Worm (Caenorhabditis elegans) whole organism, young adult: ENCODE data around the gene ttx-1.

Experiments used
- B0019.2 ChIP-seq: fragments of 200-800 bp; sonication (Bioruptor generic); conservative IDR thresholded peaks from 2 replicates; pipeline ENCODE4 v1.3.6; 2022; ENCODE audit warnings: missing genetic modification reagents, missing genetic modification characterization, missing compliant biosample characterization
- B0035.1 ChIP-seq: sonication (generic microtip); optimal IDR thresholded peaks from 2 replicates; lab custom pipeline; 2016; ENCODE audit warnings: missing genetic modification characterization, mild to moderate bottlenecking, missing compliant biosample characterization, missing genotype, missing genetic modification reagents
- B0261.1 ChIP-seq: sonication (generic microtip); optimal IDR thresholded peaks from 2 replicates; lab custom pipeline; 2016; ENCODE audit warnings: mild to moderate bottlenecking, missing genetic modification characterization, moderate library complexity, missing compliant biosample characterization
- B0336.3 ChIP-seq: fragments of 200-800 bp; sonication (Bioruptor generic); IDR thresholded peaks from 2 replicates; pipeline ENCODE4 v1.3.6; 2022; ENCODE audit warnings: missing genetic modification characterization, missing compliant biosample characterization
- F10E7.11 ChIP-seq: sonication (generic microtip); optimal IDR thresholded peaks from 2 replicates; lab custom pipeline; 2017; ENCODE audit warnings: mild to moderate bottlenecking, missing genetic modification characterization, moderate library complexity, missing compliant biosample characterization
- F33H1.4 ChIP-seq: fragments of 200-800 bp; sonication (Bioruptor generic); IDR thresholded peaks from 2 replicates; pipeline ENCODE4 v1.3.6; 2022; ENCODE audit warnings: missing genetic modification reagents, missing genetic modification characterization, missing compliant biosample characterization
- F52B5.7 ChIP-seq: sonication (generic microtip); optimal IDR thresholded peaks from 2 replicates; lab custom pipeline; 2016; ENCODE audit warnings: mild to moderate bottlenecking, missing genetic modification characterization, missing compliant biosample characterization
- T07F8.4 ChIP-seq: sonication (generic microtip); optimal IDR thresholded peaks from 2 replicates; lab custom pipeline; 2016; ENCODE audit warnings: mild to moderate bottlenecking, missing genetic modification characterization, moderate library complexity, missing compliant biosample characterization
- atf-7 ChIP-seq: sonication (generic microtip); optimal IDR thresholded peaks from 2 replicates; lab custom pipeline; 2017; ENCODE audit warnings: mild to moderate bottlenecking, missing genetic modification characterization, missing compliant biosample characterization
- attf-5 ChIP-seq: fragments of 200-800 bp; sonication (Bioruptor generic); optimal IDR thresholded peaks from 2 replicates; lab custom pipeline; 2018; ENCODE audit warnings: mild to moderate bottlenecking, missing genetic modification characterization, missing compliant biosample characterization
- attf-6 ChIP-seq: fragments of 200-800 bp; sonication (Bioruptor generic); IDR thresholded peaks from 2 replicates; pipeline ENCODE4 v1.3.6; 2022; ENCODE audit warnings: missing genetic modification reagents, missing genetic modification characterization, missing compliant biosample characterization
- bed-1 ChIP-seq: fragments of 200-800 bp; sonication (Bioruptor generic); IDR thresholded peaks from 2 replicates; pipeline ENCODE4 v1.3.6; 2022; ENCODE audit warnings: missing genetic modification reagents, missing genetic modification characterization, missing compliant biosample characterization
- cebp-1 ChIP-seq, 2 experiments: fragments of 200-800 bp in 1 of 2; sonication (Bioruptor generic) in 1 of 2; sonication (generic microtip) in 1 of 2; IDR thresholded peaks in 1 of 2; optimal IDR thresholded peaks in 1 of 2; 2 replicates each; pipeline versions ENCODE4 v1.3.6 to Lab custom; 2017 to 2022; ENCODE audit warnings: missing compliant biosample characterization in 2 of 2, missing genetic modification characterization in 2 of 2, mild to moderate bottlenecking in 1 of 2, missing genetic modification reagents in 1 of 2, moderate library complexity in 1 of 2
- egl-18 ChIP-seq: fragments of 200-800 bp; sonication (Bioruptor generic); IDR thresholded peaks from 2 replicates; pipeline ENCODE4 v1.3.6; 2022; ENCODE audit warnings: missing genetic modification reagents, missing genetic modification characterization, missing compliant biosample characterization
- egl-44 ChIP-seq: fragments of 200-800 bp; sonication (Bioruptor generic); IDR thresholded peaks from 2 replicates; pipeline ENCODE4 v1.3.6; 2022; ENCODE audit warnings: missing genetic modification reagents, missing genetic modification characterization, missing compliant biosample characterization
- egrh-3 ChIP-seq: fragments of 200-800 bp; sonication (Bioruptor generic); IDR thresholded peaks from 2 replicates; pipeline ENCODE4 v1.3.6; 2022; ENCODE audit warnings: missing genetic modification reagents, missing genetic modification characterization, missing compliant biosample characterization
- gei-17 ChIP-seq: fragments of 200-800 bp; sonication (Bioruptor generic); optimal IDR thresholded peaks from 2 replicates; lab custom pipeline; 2018; ENCODE audit warnings: mild to moderate bottlenecking, missing genetic modification characterization, missing compliant biosample characterization
- him-1 ChIP-seq: sonication (generic microtip); optimal IDR thresholded peaks from 2 replicates; lab custom pipeline; 2016; ENCODE audit warnings: missing genotype, missing genetic modification reagents, missing genetic modification characterization, missing compliant biosample characterization
- hlh-12 ChIP-seq: sonication (generic microtip); optimal IDR thresholded peaks from 2 replicates; lab custom pipeline; 2016; ENCODE audit warnings: missing genetic modification characterization, missing compliant biosample characterization
- hmg-1.2 ChIP-seq: fragments of 200-800 bp; sonication (Bioruptor generic); IDR thresholded peaks from 2 replicates; pipeline ENCODE4 v1.3.6; 2022; ENCODE audit warnings: missing genetic modification reagents, missing genetic modification characterization, missing compliant biosample characterization
- hmg-20 ChIP-seq: fragments of 200-800 bp; sonication (Bioruptor generic); IDR thresholded peaks from 2 replicates; pipeline ENCODE4 v1.3.6; 2022; ENCODE audit warnings: missing genetic modification reagents, missing genetic modification characterization, missing compliant biosample characterization
- hrde-1 ChIP-seq: sonication (generic microtip); optimal IDR thresholded peaks from 2 replicates; lab custom pipeline; 2016; ENCODE audit warnings: missing genetic modification characterization, mild to moderate bottlenecking, missing compliant biosample characterization, moderate library complexity, missing genotype, missing genetic modification reagents, borderline replicate concordance
- lag-1 ChIP-seq: fragments of 200-800 bp; sonication (Bioruptor generic); IDR thresholded peaks from 2 replicates; pipeline ENCODE4 v1.3.6; 2022; ENCODE audit warnings: missing genetic modification reagents, missing genetic modification characterization, missing compliant biosample characterization
- let-526 ChIP-seq: fragments of 200-800 bp; sonication (Bioruptor generic); IDR thresholded peaks from 2 replicates; pipeline ENCODE4 v1.3.6; 2022; ENCODE audit warnings: missing genetic modification reagents, missing genetic modification characterization, missing compliant biosample characterization
- lin-54 ChIP-seq: fragments of 200-800 bp; sonication (Bioruptor generic); optimal IDR thresholded peaks from 2 replicates; lab custom pipeline; 2018; ENCODE audit warnings: mild to moderate bottlenecking, missing genetic modification characterization, missing compliant biosample characterization
- lir-1 ChIP-seq: fragments of 200-800 bp; sonication (Bioruptor generic); conservative IDR thresholded peaks from 2 replicates; pipeline ENCODE4 v1.3.6; 2022; ENCODE audit warnings: missing genetic modification reagents, missing genetic modification characterization, missing compliant biosample characterization
- madf-8 ChIP-seq: fragments of 200-800 bp; sonication (Bioruptor generic); conservative IDR thresholded peaks from 2 replicates; pipeline ENCODE4 v1.3.6; 2022; ENCODE audit warnings: missing genetic modification reagents, missing genetic modification characterization, missing compliant biosample characterization
- mxl-1 ChIP-seq: sonication (generic microtip); optimal IDR thresholded peaks from 2 replicates; lab custom pipeline; 2016; ENCODE audit warnings: missing genetic modification characterization, missing compliant biosample characterization
- pha-4 ChIP-seq: fragments of 150-350 bp; sonication (generic microtip); optimal IDR thresholded peaks from 2 replicates; lab custom pipeline; 2014; ENCODE audit warnings: missing biosample characterization, missing genetic modification reagents, missing genetic modification characterization
- rpc-1 ChIP-seq, 2 experiments: fragments of 150-350 bp in 1 of 2; sonication (generic microtip) in 1 of 2; optimal IDR thresholded peaks; 2 replicates each; lab custom pipeline; 2014 to 2018; ENCODE audit warnings: missing biosample characterization in 1 of 2, missing genetic modification characterization in 1 of 2, missing genetic modification reagents in 1 of 2, missing genotype in 1 of 2
- snpc-1.1 ChIP-seq: sonication (generic microtip); optimal IDR thresholded peaks from 2 replicates; lab custom pipeline; 2017; ENCODE audit warnings: missing genetic modification characterization, mild to moderate bottlenecking, missing compliant biosample characterization, antibody characterized with exemption, moderate library complexity, missing genotype, missing genetic modification reagents; ENCODE audit not compliant: insufficient read depth
- snpc-3.4 ChIP-seq: sonication (generic microtip); optimal IDR thresholded peaks from 2 replicates; lab custom pipeline; 2017; ENCODE audit warnings: missing genetic modification characterization, mild to moderate bottlenecking, missing compliant biosample characterization, antibody characterized with exemption, moderate library complexity, missing genotype, missing genetic modification reagents
- snpc-4 ChIP-seq, 5 experiments: fragments of 150-350 bp in 1 of 5; sonication (generic microtip) in 4 of 5; optimal IDR thresholded peaks; 2 replicates each; lab custom pipeline; 2014 to 2018; ENCODE audit warnings: missing genetic modification characterization in 5 of 5, missing biosample characterization in 3 of 5, antibody characterized with exemption in 2 of 5, mild to moderate bottlenecking in 2 of 5, missing compliant biosample characterization in 2 of 5, missing genotype in 2 of 5, moderate library complexity in 2 of 5, missing genetic modification reagents in 1 of 5
- sptf-2 ChIP-seq: fragments of 200-800 bp; sonication (Bioruptor generic); optimal IDR thresholded peaks from 2 replicates; lab custom pipeline; 2018; ENCODE audit warnings: mild to moderate bottlenecking, missing genetic modification characterization, missing compliant biosample characterization
- tbx-9 ChIP-seq: sonication (generic microtip); optimal IDR thresholded peaks from 2 replicates; lab custom pipeline; 2016; ENCODE audit warnings: borderline replicate concordance, missing genetic modification characterization, inconsistent platforms, missing compliant biosample characterization
- tlf-1 ChIP-seq: fragments of 200-800 bp; sonication (Bioruptor generic); optimal IDR thresholded peaks from 2 replicates; lab custom pipeline; 2018; ENCODE audit warnings: mild to moderate bottlenecking, missing genetic modification characterization, missing compliant biosample characterization
- zfh-2 ChIP-seq: fragments of 200-800 bp; sonication (Bioruptor generic); conservative IDR thresholded peaks from 2 replicates; pipeline ENCODE4 v1.3.6; 2022; ENCODE audit warnings: missing genetic modification reagents, missing genetic modification characterization, missing compliant biosample characterization
- ztf-26 ChIP-seq: sonication (generic microtip); optimal IDR thresholded peaks from 2 replicates; lab custom pipeline; 2017; ENCODE audit warnings: missing genetic modification characterization, missing compliant biosample characterization

Gene ttx-1

DNA sequence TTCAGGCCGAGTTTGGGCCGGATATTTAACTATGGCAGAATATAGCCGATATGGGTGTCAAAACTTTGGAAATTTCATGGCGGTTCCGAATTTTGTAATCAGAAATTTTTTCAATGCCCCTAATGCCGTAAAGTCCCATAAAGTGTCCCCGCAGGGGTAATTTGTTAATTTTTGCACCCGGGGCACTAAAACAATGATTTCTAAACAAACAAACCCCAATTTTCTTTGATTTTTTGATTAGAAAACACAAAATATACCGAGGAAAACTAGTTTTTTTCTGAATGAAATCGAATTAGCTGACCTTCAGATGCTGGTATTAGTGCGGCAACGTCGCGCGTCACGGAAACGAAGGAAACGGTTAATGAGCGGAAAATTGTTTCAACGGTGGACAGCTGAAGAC lies 29.1 kb downstream of the ttx-1 start:
- TF ChIP-seq atf-7 (tag; lab: Kevin White, UChicago): no peak

DNA sequence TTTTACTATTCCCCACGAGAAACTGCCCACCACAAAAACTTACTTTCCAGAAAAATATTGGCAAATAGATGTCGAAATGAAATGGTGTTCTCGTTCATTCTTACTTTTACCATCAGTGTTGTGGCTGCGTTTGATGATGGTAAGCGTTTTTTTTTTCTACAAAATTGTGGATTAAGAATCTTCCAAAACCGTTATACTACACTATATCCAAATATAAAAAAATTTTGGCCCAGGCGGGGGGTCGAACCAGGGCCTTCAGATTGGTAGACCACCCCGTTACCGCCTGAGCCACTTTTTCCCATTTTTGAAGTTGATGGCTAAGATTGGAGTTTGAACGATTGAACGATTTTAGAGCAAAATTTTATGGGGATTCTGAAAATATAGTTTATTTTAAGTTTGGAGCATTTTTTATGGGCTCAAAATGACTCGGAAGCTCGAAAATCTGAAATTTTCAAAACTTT lies 41.0 kb downstream of the ttx-1 start, which contains the start of gene lgc-55:
TSS of gene lgc-55 (plus strand) at position 51 of the 461 bp plus-strand sequence.
- TF ChIP-seq rpc-1 (optimal IDR thresholded peaks at IDR 0.05; lab: Kevin White, UChicago): peak; percentile 5
- TF ChIP-seq rpc-1 (tag; optimal IDR thresholded peaks at IDR 0.05; lab: Kevin White, UChicago): peak; percentile 55
- TF ChIP-seq attf-5: no peak
- TF ChIP-seq hmg-20: no peak
- peak; percentile 10 for TF ChIP-seq B0261.1 (tag; lab: Kevin White, UChicago)
- TF ChIP-seq madf-8 (GFP tag; lab: Robert Waterston, UW): no peak
- no peak for TF ChIP-seq mxl-1 (tag; lab: Kevin White, UChicago)
- TF ChIP-seq F10E7.11 (tag; lab: Kevin White, UChicago): no peak
- 0 out of 2 replicates have a peak, but pooled peaks have one; percentile 62 for TF ChIP-seq bed-1 (GFP tag; lab: Robert Waterston, UW)
- no peak for TF ChIP-seq let-526 (GFP tag; lab: Robert Waterston, UW)

DNA sequence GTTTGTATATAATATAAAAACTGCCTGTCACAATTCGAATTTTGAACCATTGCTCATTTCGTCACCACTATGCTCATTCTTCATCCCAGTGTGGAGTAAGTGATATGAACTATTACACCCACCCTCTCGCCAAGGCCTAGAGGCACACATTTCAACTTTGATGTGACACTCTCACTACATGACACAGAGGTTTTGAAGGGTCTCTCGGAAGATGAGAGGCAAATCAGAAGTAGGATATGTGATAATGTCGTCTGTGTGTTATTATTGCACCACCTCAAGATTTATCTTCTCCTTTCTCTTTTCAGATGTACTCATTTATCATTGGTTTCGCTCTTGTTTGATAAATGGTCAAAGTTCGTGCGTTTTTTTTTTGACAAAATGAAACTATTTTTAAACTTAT lies 42.6 kb downstream of the ttx-1 start:
- TF ChIP-seq madf-8 (GFP tag; lab: Robert Waterston, UW): no peak
- no peak for TF ChIP-seq T07F8.4
- TF ChIP-seq snpc-3.4 (tag; lab: Kevin White, UChicago): no peak
- no peak for TF ChIP-seq F52B5.7 (tag; lab: Kevin White, UChicago)
- no peak for TF ChIP-seq lag-1 (GFP tag; lab: Robert Waterston, UW)
- no peak for TF ChIP-seq attf-6 (GFP tag; lab: Robert Waterston, UW)
- TF ChIP-seq B0336.3 (GFP tag; lab: Robert Waterston, UW): no peak
- no peak for TF ChIP-seq egl-18 (GFP tag; lab: Robert Waterston, UW)
- TF ChIP-seq ztf-26 (tag; lab: Kevin White, UChicago): no peak
- TF ChIP-seq egl-44 (GFP tag; lab: Robert Waterston, UW): no peak
- no peak for TF ChIP-seq lir-1 (GFP tag; lab: Robert Waterston, UW)
- TF ChIP-seq F33H1.4 (GFP tag; lab: Robert Waterston, UW): no peak
- TF ChIP-seq tbx-9 (tag; lab: Kevin White, UChicago): no peak
- TF ChIP-seq him-1 (tag; lab: Kevin White, UChicago): no peak
- TF ChIP-seq pha-4 (tag; lab: Kevin White, UChicago): no peak
- TF ChIP-seq zfh-2 (GFP tag; lab: Robert Waterston, UW): no peak
- TF ChIP-seq hrde-1 (tag; lab: Kevin White, UChicago): no peak
- no peak for TF ChIP-seq snpc-4 (GFP tag; optimal IDR thresholded peaks at IDR 0.05; lab: Kevin White, UChicago)
- no peak for TF ChIP-seq snpc-4 (tag; optimal IDR thresholded peaks at IDR 0.05; lab: Kevin White, UChicago)
- no peak for TF ChIP-seq B0035.1
- TF ChIP-seq atf-7 (tag; lab: Kevin White, UChicago): no peak

DNA sequence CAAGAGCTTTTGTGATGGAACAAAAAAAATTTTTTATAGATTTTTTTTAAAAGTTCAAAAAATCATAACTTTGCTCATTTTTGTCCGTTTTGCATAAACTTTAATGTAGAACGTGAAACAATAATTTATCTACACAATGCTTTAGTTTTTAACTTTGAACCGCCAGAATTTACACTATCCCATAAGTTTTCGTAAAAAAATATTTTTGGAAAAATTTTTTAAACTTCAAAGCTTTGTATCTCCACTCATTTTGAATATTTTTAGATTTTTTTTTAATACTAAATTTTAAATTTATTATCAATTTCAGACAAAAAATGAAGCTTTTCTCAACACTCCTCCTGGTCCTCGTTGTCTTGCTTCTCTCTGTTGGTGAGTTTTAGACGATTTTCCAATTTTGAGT lies 52.3 kb downstream of the ttx-1 start, which contains the start of gene Y60A3A.21:
TSS of gene Y60A3A.21 (plus strand) at position 301 of the 400 bp plus-strand sequence.
- no peak for TF ChIP-seq snpc-1.1 (tag; lab: Kevin White, UChicago)
- TF ChIP-seq egrh-3 (GFP tag; lab: Robert Waterston, UW): no peak
- TF ChIP-seq B0019.2 (GFP tag; lab: Robert Waterston, UW): no peak
- TF ChIP-seq lin-54: no peak
- TF ChIP-seq snpc-4 (GFP tag; optimal IDR thresholded peaks at IDR 0.05; lab: Kevin White, UChicago): no peak
- TF ChIP-seq snpc-4 (tag; optimal IDR thresholded peaks at IDR 0.05; lab: Kevin White, UChicago): no peak
- TF ChIP-seq hlh-12 (tag; lab: Kevin White, UChicago): no peak
- TF ChIP-seq tlf-1 (GFP tag; lab: Kevin White, UChicago): no peak
- TF ChIP-seq sptf-2: no peak
- no peak for TF ChIP-seq hmg-1.2 (GFP tag; lab: Robert Waterston, UW)
- no peak for TF ChIP-seq tbx-9 (tag; lab: Kevin White, UChicago)
- no peak for TF ChIP-seq cebp-1 (GFP tag; IDR thresholded peaks at IDR 0.05; lab: Robert Waterston, UW)
- TF ChIP-seq cebp-1 (tag; optimal IDR thresholded peaks at IDR 0.05; lab: Kevin White, UChicago): no peak
- TF ChIP-seq F52B5.7 (tag; lab: Kevin White, UChicago): no peak
- no peak for TF ChIP-seq gei-17 (GFP tag; lab: Kevin White, UChicago)
